Worm (Caenorhabditis elegans): ENCODE results near the gene srx-73.

srx-73 gene

ce11 chrV:4624717-4625116, 40.8 kb downstream of the srx-73 start:
- TF ChIP-seq nfya-1 (tag; optimal IDR thresholded peaks at IDR 0.05) (peak; percentile 90), pha-2 (tag; optimal IDR thresholded peaks at IDR 0.05) (no peak)

DNA sequence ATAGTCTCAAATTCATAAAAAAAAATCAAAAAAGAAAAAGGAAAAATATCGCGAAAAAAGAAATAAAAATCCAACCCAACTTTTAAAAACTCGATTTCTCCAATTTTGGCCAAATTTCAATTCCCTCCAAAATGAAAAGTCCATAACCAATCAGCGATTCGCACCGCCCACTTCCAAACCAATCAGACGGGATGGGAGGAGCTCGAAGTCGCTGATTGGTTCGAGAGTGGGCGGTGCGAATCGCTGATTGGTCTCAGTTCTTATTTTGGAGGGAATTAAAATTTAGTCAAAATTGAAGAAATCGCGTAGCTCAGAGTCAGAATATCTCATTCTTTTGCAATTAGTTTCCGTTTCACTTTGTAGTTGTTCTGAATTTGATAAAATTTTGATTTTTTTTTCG, 42.0 kb downstream of the srx-73 start:
- TF ChIP-seq nfya-1 (tag; optimal IDR thresholded peaks at IDR 0.05) (peak; percentile 97), tbx-2 (tag; optimal IDR thresholded peaks at IDR 0.05) (no peak)

- TF ChIP-seq pros-1 (tag; optimal IDR thresholded peaks at IDR 0.05) (no peak), pag-3 (tag; optimal IDR thresholded peaks at IDR 0.05; ENCODE audit: borderline replicate concordance) (no peak), lin-11 (tag; optimal IDR thresholded peaks at IDR 0.05) (no peak), ceh-48 (tag; optimal IDR thresholded peaks at IDR 0.05) (no peak), unc-42 (tag; optimal IDR thresholded peaks at IDR 0.05) (no peak), dve-1 (tag; optimal IDR thresholded peaks at IDR 0.05) (no peak), tbx-2 (tag; optimal IDR thresholded peaks at IDR 0.05) (peak; percentile 28)
Observed at ce11 chrV:4617260-4617659, 48.3 kb downstream of the srx-73 start, which contains the start of gene sumv-2. TSS of gene sumv-2 (plus strand) at chrV:4617560.

DNA sequence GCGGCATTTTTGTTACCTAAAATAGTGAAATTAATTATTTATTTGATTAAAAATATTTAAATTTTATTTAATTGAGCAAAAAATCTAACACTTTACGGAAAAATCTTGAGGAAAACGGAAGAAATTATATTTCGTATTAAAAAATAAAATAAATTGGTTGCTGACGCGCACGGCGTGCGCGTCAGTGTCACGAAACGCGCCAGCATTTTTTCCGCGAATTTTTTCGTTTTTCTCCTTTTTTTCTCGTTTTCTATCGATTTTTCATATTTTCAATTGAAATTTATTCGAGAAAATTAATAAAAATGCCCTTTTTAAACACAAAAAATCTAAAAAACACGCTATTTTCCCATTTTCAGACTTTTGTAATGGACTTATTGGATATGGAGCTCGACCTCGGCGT, 49.7 kb downstream of the srx-73 start, which contains the start of the genes Y61A9LA.10 and F54D11.4:
Y61A9LA.10 (minus strand) TSS at position 16 of the 400 bp plus-strand sequence.
F54D11.4 (plus strand) TSS at position 350 of the 400 bp plus-strand sequence.
- peak; percentile 8 for TF ChIP-seq ceh-31 (tag; optimal IDR thresholded peaks at IDR 0.05)
- TF ChIP-seq fax-1 (tag; optimal IDR thresholded peaks at IDR 0.05), result no peak
- peak; percentile 25 for TF ChIP-seq ceh-48 (tag; optimal IDR thresholded peaks at IDR 0.05)
- TF ChIP-seq unc-42 (tag; optimal IDR thresholded peaks at IDR 0.05), result peak; percentile 4
- peak; percentile 13 for TF ChIP-seq nfya-1 (tag; optimal IDR thresholded peaks at IDR 0.05)
- peak; percentile 42 for TF ChIP-seq unc-86 (tag; optimal IDR thresholded peaks at IDR 0.05)
- TF ChIP-seq elt-2 (tag; optimal IDR thresholded peaks at IDR 0.05), result peak; percentile 33
- peak; percentile 13 for TF ChIP-seq npax-4 (tag; optimal IDR thresholded peaks at IDR 0.05)
- no peak for TF ChIP-seq nhr-232 (tag; optimal IDR thresholded peaks at IDR 0.05)
- no peak for TF ChIP-seq ref-2 (tag; optimal IDR thresholded peaks at IDR 0.05)
